Fruit fly (Drosophila melanogaster): ENCODE measurements around the gene Fit1.

The Fit1 gene

dm6 chr3L:4070221-4070995 is 33.0 kb upstream of the Fit1 start (continued):
- TF ChIP-seq gce (GFP tag; IDR thresholded peaks at IDR 0.05), result peak; percentile 90
- TF ChIP-seq CG14860 (GFP tag; IDR thresholded peaks at IDR 0.05; ENCODE audit: partially characterized antibody), result no peak
- TF ChIP-seq corto (GFP tag; optimal IDR thresholded peaks at IDR 0.05), result peak; percentile 93
- TF ChIP-seq CG10366 (GFP tag; IDR thresholded peaks at IDR 0.05), result peak; percentile 96
- peak; percentile 9 for TF ChIP-seq fd102C (GFP tag; optimal IDR thresholded peaks at IDR 0.05)
- peak; percentile 71 for TF ChIP-seq CG16779 (GFP tag; IDR thresholded peaks at IDR 0.05)
- peak; percentile 84 for TF ChIP-seq CG1024 (GFP tag; IDR thresholded peaks at IDR 0.05)
- peak; percentile 36 for TF ChIP-seq CG3838 (GFP tag; optimal IDR thresholded peaks at IDR 0.05)
- peak; percentile 90 for TF ChIP-seq CG9609 (GFP tag; optimal IDR thresholded peaks at IDR 0.05)
- peak; percentile 89 for TF ChIP-seq CG14667 (GFP tag; IDR thresholded peaks at IDR 0.05)
- peak; percentile 59 for TF ChIP-seq CG17829 (tag; optimal IDR thresholded peaks at IDR 0.05)
- TF ChIP-seq Ets65A (GFP tag), result peak; percentile 99
- TF ChIP-seq wor (GFP tag; IDR thresholded peaks at IDR 0.05), result peak; percentile 89
- peak; percentile 59 for TF ChIP-seq odd (GFP tag; optimal IDR thresholded peaks at IDR 0.05)
- peak; percentile 77 for TF ChIP-seq CG12391 (tag; optimal IDR thresholded peaks at IDR 0.05)
- peak; percentile 53 for TF ChIP-seq Lhr (GFP tag; optimal IDR thresholded peaks at IDR 0.05)
- peak; percentile 90 for TF ChIP-seq CG32767 (GFP tag; IDR thresholded peaks at IDR 0.05)
- peak; percentile 96 for TF ChIP-seq vvl (GFP tag; IDR thresholded peaks at IDR 0.05)
- peak; percentile 56 for TF ChIP-seq CG4854 (GFP tag; optimal IDR thresholded peaks at IDR 0.05)
- TF ChIP-seq CG3726 (GFP tag; IDR thresholded peaks at IDR 0.05), result peak; percentile 89
- peak; percentile 56 for TF ChIP-seq CG4360 (GFP tag; IDR thresholded peaks at IDR 0.05)
- no peak for TF ChIP-seq CG42726 (GFP tag; IDR thresholded peaks at IDR 0.05; ENCODE audit: partially characterized antibody)
- TF ChIP-seq bab2 (GFP tag; optimal IDR thresholded peaks at IDR 0.05), result peak; percentile 33
- TF ChIP-seq Max (GFP tag; optimal IDR thresholded peaks at IDR 0.05), result peak; percentile 67
- TF ChIP-seq CG12071 (GFP tag; optimal IDR thresholded peaks at IDR 0.05), result peak; percentile 89
- TF ChIP-seq CG7928 (GFP tag; optimal IDR thresholded peaks at IDR 0.05), result peak; percentile 64
- peak; percentile 76 for TF ChIP-seq Atf3 (GFP tag; optimal IDR thresholded peaks at IDR 0.05)
- TF ChIP-seq ken (GFP tag; IDR thresholded peaks at IDR 0.05), result peak; percentile 94
- no peak for TF ChIP-seq CG34224 (GFP tag; IDR thresholded peaks at IDR 0.05; ENCODE audit: partially characterized antibody)
- peak; percentile 70 for TF ChIP-seq CG13775 (GFP tag; optimal IDR thresholded peaks at IDR 0.05)
- peak; percentile 89 for TF ChIP-seq Abd-B (GFP tag; optimal IDR thresholded peaks at IDR 0.05)
- peak; percentile 74 for TF ChIP-seq CG12744 (GFP tag; optimal IDR thresholded peaks at IDR 0.05)
- peak; percentile 73 for TF ChIP-seq MTF-1 (GFP tag; optimal IDR thresholded peaks at IDR 0.05; ENCODE audit: borderline replicate concordance)
- peak; percentile 45 for TF ChIP-seq gcm (GFP tag; optimal IDR thresholded peaks at IDR 0.05)
- TF ChIP-seq unc-4 (GFP tag; IDR thresholded peaks at IDR 0.05; ENCODE audit: partially characterized antibody), result no peak
- peak; percentile 70; the same call in 1 of the 2 replicates for TF ChIP-seq aop (GFP tag; IDR thresholded peaks at IDR 0.05)
- peak; percentile 68 for TF ChIP-seq CG18011 (GFP tag; optimal IDR thresholded peaks at IDR 0.05)
- peak; percentile 93 for TF ChIP-seq CG11247 (GFP tag; IDR thresholded peaks at IDR 0.05)
- TF ChIP-seq h (optimal IDR thresholded peaks at IDR 0.05), result no peak
- TF ChIP-seq CG9932 (GFP tag; IDR thresholded peaks at IDR 0.05), result peak; percentile 93
- peak; percentile 90 for TF ChIP-seq unpg (GFP tag; optimal IDR thresholded peaks at IDR 0.05)
- TF ChIP-seq btn (GFP tag; optimal IDR thresholded peaks at IDR 0.05), result peak; percentile 75
- peak; percentile 93 for TF ChIP-seq CG7786 (GFP tag; optimal IDR thresholded peaks at IDR 0.05)
- no peak for TF ChIP-seq amos (GFP tag; IDR thresholded peaks at IDR 0.05; ENCODE audit: partially characterized antibody)
- no peak for TF ChIP-seq D (optimal IDR thresholded peaks at IDR 0.05)
- peak; percentile 59 for TF ChIP-seq D (GFP tag; optimal IDR thresholded peaks at IDR 0.05)
- peak; percentile 85 for TF ChIP-seq az2 (GFP tag; optimal IDR thresholded peaks at IDR 0.05)
- no peak for TF ChIP-seq Kr (GFP tag; optimal IDR thresholded peaks at IDR 0.05)
- peak; percentile 99 for TF ChIP-seq Drgx (GFP tag; IDR thresholded peaks at IDR 0.05)
- TF ChIP-seq D19B (GFP tag; optimal IDR thresholded peaks at IDR 0.05), result peak; percentile 98
